Worm (Caenorhabditis elegans): ENCODE results near the gene H08J19.1.

- no peak for TF ChIP-seq ces-1 (GFP tag; optimal IDR thresholded peaks at IDR 0.05)
- no peak for TF ChIP-seq T20F7.1 (GFP tag; optimal IDR thresholded peaks at IDR 0.05)
These were observed 23.6 kb downstream of the H08J19.1 start, which contains the start of gene pcdr-1 for ce11 chrX:15666169-15666811.
